Worm (Caenorhabditis elegans) whole organism, L3 larva: ENCODE results near the gene F58E6.11.

Experiments
- R02D3.7 ChIP-seq: fragments of 150-350 bp; optimal IDR thresholded peaks from 2 replicates; lab custom pipeline; 2014; ENCODE audit warnings: missing biosample characterization, missing genetic modification characterization
- ceh-28 ChIP-seq: fragments of 150-350 bp; optimal IDR thresholded peaks from 2 replicates; lab custom pipeline; 2014; ENCODE audit warnings: missing biosample characterization, missing genetic modification reagents, missing genetic modification characterization
- nfya-1 ChIP-seq: sonication (generic microtip); optimal IDR thresholded peaks from 2 replicates; lab custom pipeline; 2017; ENCODE audit warnings: missing genetic modification characterization, mild to moderate bottlenecking, missing compliant biosample characterization, antibody characterized with exemption, moderate library complexity; ENCODE audit not compliant: insufficient read depth
- nhr-12 ChIP-seq: fragments of 150-350 bp; optimal IDR thresholded peaks from 2 replicates; lab custom pipeline; 2014; ENCODE audit warnings: missing biosample characterization, missing genetic modification characterization
- nhr-237 ChIP-seq: fragments of 150-350 bp; optimal IDR thresholded peaks from 2 replicates; lab custom pipeline; 2014; ENCODE audit warnings: missing biosample characterization, missing genetic modification characterization
- nhr-76 ChIP-seq: fragments of 150-350 bp; sonication (generic microtip); optimal IDR thresholded peaks from 5 replicates; lab custom pipeline; 2014; ENCODE audit warnings: missing biosample characterization, missing genetic modification characterization
- skn-1 ChIP-seq: fragments of 150-350 bp; optimal IDR thresholded peaks from 2 replicates; lab custom pipeline; 2014; ENCODE audit warnings: missing biosample characterization, missing genetic modification characterization
- snpc-4 ChIP-seq: fragments of 150-350 bp; optimal IDR thresholded peaks from 2 replicates; lab custom pipeline; 2014; ENCODE audit warnings: missing biosample characterization, missing genetic modification characterization
- ztf-4 ChIP-seq: fragments of 150-350 bp; optimal IDR thresholded peaks from 2 replicates; lab custom pipeline; 2014; ENCODE audit warnings: missing biosample characterization, missing genetic modification characterization

ce11 chrV:9763759-9764158, 6.0 kb upstream of the F58E6.11 start:
- no peak for TF ChIP-seq ztf-4
- no peak for TF ChIP-seq nfya-1 (tag; lab: Kevin White, UChicago)
- no peak for TF ChIP-seq R02D3.7
- TF ChIP-seq nhr-12 (tag; lab: Kevin White, UChicago): no peak
- TF ChIP-seq ceh-28 (tag; lab: Kevin White, UChicago): no peak
- no peak for TF ChIP-seq snpc-4
- TF ChIP-seq skn-1: no peak
- TF ChIP-seq nhr-237: no peak
- no peak for TF ChIP-seq nhr-76 (tag; lab: Kevin White, UChicago)
